Worm (Caenorhabditis elegans): ENCODE results near the gene srt-37.
"Not testable (repeated sequence)": the region's sequence is repeated elsewhere in the genome, so short reads cannot be mapped to it uniquely, and the experiment has no call there.

Gene srt-37

ce11 chrV:4281699-4282098, at the start of gene srt-37:
TSS of gene srt-37 (minus strand) at chrV:4281799.
- not testable (repeated sequence) for TF ChIP-seq nhr-237 (tag; optimal IDR thresholded peaks at IDR 0.05); Y75B8A.6 (GFP tag; IDR thresholded peaks at IDR 0.05); nhr-28 (tag; optimal IDR thresholded peaks at IDR 0.05)

ce11 chrV:4330820-4331219, 49.2 kb upstream of the srt-37 start:
- TF ChIP-seq D1046.2 (GFP tag; IDR thresholded peaks at IDR 0.05) (no peak), unc-39 (tag; optimal IDR thresholded peaks at IDR 0.05) (no peak), unc-130 (GFP tag; optimal IDR thresholded peaks at IDR 0.05) (no peak), skn-1 (tag; optimal IDR thresholded peaks at IDR 0.05) (no peak), nhr-41 (GFP tag; IDR thresholded peaks at IDR 0.05) (no peak), ces-1 (GFP tag; optimal IDR thresholded peaks at IDR 0.05) (no peak), aly-2 (tag; optimal IDR thresholded peaks at IDR 0.05) (no peak), daf-19 (GFP tag; conservative IDR thresholded peaks at IDR 0.05) (no peak)

DNA sequence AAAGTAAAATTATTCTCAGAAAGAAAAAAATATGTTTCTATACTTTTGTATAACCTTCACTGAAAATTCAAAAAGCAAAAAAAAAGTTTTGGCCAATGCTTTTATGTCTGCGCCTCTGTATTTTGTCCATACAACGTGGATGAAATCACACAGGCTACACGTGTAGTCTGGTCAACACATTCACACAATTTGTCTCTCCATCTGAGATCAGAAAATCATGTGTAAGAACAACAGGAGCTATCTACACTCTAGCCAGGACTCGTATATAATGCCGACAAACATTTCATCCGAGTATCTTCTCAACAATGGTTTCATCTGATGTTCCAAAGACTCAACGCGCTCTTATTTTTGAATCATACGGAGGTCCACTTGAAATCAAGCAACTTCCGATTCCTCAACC, 45.2 kb upstream of the srt-37 start, which contains the start of gene D2063.1:
Gene D2063.1 (plus strand): TSS at position 281 of the 400 bp plus-strand sequence.
- TF ChIP-seq nhr-11 (tag; optimal IDR thresholded peaks at IDR 0.05) (peak; percentile 89), duxl-1 (tag; optimal IDR thresholded peaks at IDR 0.05; ENCODE audit: poor library complexity) (no peak), nhr-28 (tag; optimal IDR thresholded peaks at IDR 0.05) (peak; percentile 23)

ce11 chrV:4325415-4325814, 43.8 kb upstream of the srt-37 start, which contains the start of gene nhr-125:
TSS of gene nhr-125 (minus strand) at chrV:4325515.
- no peak for TF ChIP-seq pha-4 (GFP tag; IDR thresholded peaks at IDR 0.05)
- TF ChIP-seq pha-4 (tag; optimal IDR thresholded peaks at IDR 0.05), result no peak
- no peak for TF ChIP-seq mxl-3 (GFP tag; optimal IDR thresholded peaks at IDR 0.05)
- TF ChIP-seq egl-27 (tag; optimal IDR thresholded peaks at IDR 0.05), result no peak
- no peak for TF ChIP-seq zip-11 (GFP tag; IDR thresholded peaks at IDR 0.05)
- TF ChIP-seq aha-1 (tag), result peak; percentile 62
- TF ChIP-seq spr-1 (tag; optimal IDR thresholded peaks at IDR 0.05), result no peak

ce11 chrV:4322706-4323105, 41.1 kb upstream of the srt-37 start, which contains the start of gene R02D1.2:
TSS of gene R02D1.2 (minus strand) at chrV:4322806.
- TF ChIP-seq Y48G9A.11 (GFP tag; IDR thresholded peaks at IDR 0.05), result no peak
- TF ChIP-seq F49E8.2 (tag; optimal IDR thresholded peaks at IDR 0.05; ENCODE audit: borderline replicate concordance), result no peak
- no peak for TF ChIP-seq F26F4.8 (GFP tag; conservative IDR thresholded peaks at IDR 0.05)
- TF ChIP-seq mes-2 (tag; optimal IDR thresholded peaks at IDR 0.05; ENCODE audit: poor library complexity, severe bottlenecking), result no peak
- no peak for TF ChIP-seq arid-1 (GFP tag; conservative IDR thresholded peaks at IDR 0.05)
- TF ChIP-seq dve-1 (tag; optimal IDR thresholded peaks at IDR 0.05; ENCODE audit: insufficient read depth), result no peak
- no peak for TF ChIP-seq nhr-102 (tag; optimal IDR thresholded peaks at IDR 0.05)
- no peak for TF ChIP-seq lim-7 (GFP tag; IDR thresholded peaks at IDR 0.05)
- TF ChIP-seq dmd-6 (GFP tag; IDR thresholded peaks at IDR 0.05), result no peak

- TF ChIP-seq nhr-6 (tag; optimal IDR thresholded peaks at IDR 0.05), result no peak
- TF ChIP-seq lin-1 (GFP tag; IDR thresholded peaks at IDR 0.05), result no peak
- TF ChIP-seq attf-4 (tag; optimal IDR thresholded peaks at IDR 0.05), result no peak
- no peak for TF ChIP-seq R02D3.7 (tag; optimal IDR thresholded peaks at IDR 0.05)
- no peak for TF ChIP-seq mxl-3 (GFP tag; optimal IDR thresholded peaks at IDR 0.05)
- TF ChIP-seq egl-27 (tag; optimal IDR thresholded peaks at IDR 0.05), result no peak
- TF ChIP-seq unc-130 (GFP tag; optimal IDR thresholded peaks at IDR 0.05), result no peak
- no peak for TF ChIP-seq madf-9 (GFP tag; conservative IDR thresholded peaks at IDR 0.05)
- no peak for TF ChIP-seq set-16 (GFP tag; IDR thresholded peaks at IDR 0.05)
- no peak for TF ChIP-seq snpc-1.2 (GFP tag; IDR thresholded peaks at IDR 0.05)
- TF ChIP-seq duxl-1 (tag; optimal IDR thresholded peaks at IDR 0.05; ENCODE audit: poor library complexity), result no peak
- no peak for TF ChIP-seq aly-2 (tag; optimal IDR thresholded peaks at IDR 0.05)
These were observed 38.3 kb upstream of the srt-37 start, which contains the start of gene ZC132.9 for ce11 chrV:4319867-4320266. TSS of gene ZC132.9 (minus strand) at chrV:4319967.

Data from whole organism, L4 larva.